Fruit fly (Drosophila melanogaster) whole organism, adult: ENCODE data around the gene CG34328.

Source experiments
- CG11617 ChIP-seq: fragments of 200-800 bp; sonication (Bioruptor generic); optimal IDR thresholded peaks from 2 replicates; lab custom pipeline; 2017; ENCODE audit warnings: mild to moderate bottlenecking, missing biosample characterization, missing genetic modification reagents, missing genetic modification characterization
- CG12768 ChIP-seq: fragments of 200-800 bp; sonication (Bioruptor generic); optimal IDR thresholded peaks from 2 replicates; lab custom pipeline; 2017; ENCODE audit warnings: missing biosample characterization, missing genetic modification characterization, mild to moderate bottlenecking, moderate library complexity, missing genetic modification reagents
- CG14711 ChIP-seq: fragments of 200-800 bp; sonication (Bioruptor generic); optimal IDR thresholded peaks from 2 replicates; lab custom pipeline; 2018; ENCODE audit warnings: missing biosample characterization, mild to moderate bottlenecking, missing genetic modification characterization, moderate library complexity
- CG1620 ChIP-seq: fragments of 200-800 bp; sonication (Bioruptor generic); optimal IDR thresholded peaks from 2 replicates; lab custom pipeline; 2016; ENCODE audit warnings: missing biosample characterization, missing genetic modification characterization
- CG33017 ChIP-seq: fragments of 200-800 bp; sonication (Bioruptor generic); optimal IDR thresholded peaks from 2 replicates; lab custom pipeline; 2018; ENCODE audit warnings: missing biosample characterization, mild to moderate bottlenecking, missing genetic modification characterization, moderate library complexity
- CG5204 ChIP-seq: fragments of 200-800 bp; sonication (Bioruptor generic); optimal IDR thresholded peaks from 2 replicates; lab custom pipeline; 2016; ENCODE audit warnings: missing biosample characterization, missing genetic modification characterization
- CG7045 ChIP-seq: fragments of 200-800 bp; sonication (Bioruptor generic); optimal IDR thresholded peaks from 2 replicates; lab custom pipeline; 2017; ENCODE audit warnings: missing biosample characterization, mild to moderate bottlenecking, missing genetic modification characterization
- CG7101 ChIP-seq: fragments of 200-800 bp; sonication (Bioruptor generic); optimal IDR thresholded peaks from 2 replicates; lab custom pipeline; 2018; ENCODE audit warnings: missing biosample characterization, mild to moderate bottlenecking, missing genetic modification characterization, moderate library complexity
- Clk ChIP-seq: fragments of 200-800 bp; sonication (Bioruptor generic); optimal IDR thresholded peaks from 2 replicates; lab custom pipeline; 2017; ENCODE audit warnings: missing biosample characterization, missing genetic modification characterization
- Crg-1 ChIP-seq: fragments of 200-800 bp; sonication (Bioruptor generic); optimal IDR thresholded peaks from 2 replicates; lab custom pipeline; 2016; ENCODE audit warnings: missing biosample characterization, missing genetic modification characterization
- Hr96 ChIP-seq: fragments of 200-800 bp; sonication (Bioruptor generic); optimal IDR thresholded peaks from 2 replicates; lab custom pipeline; 2016; ENCODE audit warnings: missing biosample characterization, missing genetic modification characterization
- Mnt ChIP-seq: fragments of 200-800 bp; sonication (Bioruptor generic); optimal IDR thresholded peaks from 2 replicates; lab custom pipeline; 2016; ENCODE audit warnings: missing biosample characterization, mild to moderate bottlenecking, missing genetic modification characterization
- bab1 ChIP-seq: fragments of 200-800 bp; sonication (Bioruptor generic); optimal IDR thresholded peaks from 3 replicates; lab custom pipeline; 2019; ENCODE audit warnings: missing biosample characterization, mild to moderate bottlenecking, missing genetic modification characterization, moderate library complexity
- cic ChIP-seq: fragments of 200-800 bp; sonication (Bioruptor generic); optimal IDR thresholded peaks from 2 replicates; lab custom pipeline; 2017; ENCODE audit warnings: missing biosample characterization, mild to moderate bottlenecking, missing genetic modification characterization, moderate library complexity
- cnc ChIP-seq, 2 experiments: fragments of >200 bp; optimal IDR thresholded peaks; 2 replicates each; lab custom pipeline; 2017
- kay ChIP-seq: fragments of 200-800 bp; sonication (Bioruptor generic); peaks from one replicate; lab custom pipeline; 2016; ENCODE audit warnings: missing biosample characterization, missing genetic modification characterization, borderline replicate concordance
- ovo ChIP-seq: fragments of 200-800 bp; sonication (Bioruptor generic); optimal IDR thresholded peaks from 2 replicates; lab custom pipeline; 2016; ENCODE audit warnings: missing biosample characterization, missing genetic modification characterization
- pad ChIP-seq: fragments of 200-800 bp; sonication (Bioruptor generic); optimal IDR thresholded peaks from 3 replicates; lab custom pipeline; 2017; ENCODE audit warnings: missing biosample characterization, missing genetic modification characterization, mild to moderate bottlenecking, moderate library complexity, missing genetic modification reagents
- tj ChIP-seq: fragments of 200-800 bp; sonication (Bioruptor generic); optimal IDR thresholded peaks from 3 replicates; lab custom pipeline; 2017; ENCODE audit warnings: missing biosample characterization, mild to moderate bottlenecking, missing genetic modification characterization, moderate library complexity
- toe ChIP-seq: fragments of 200-800 bp; sonication (Bioruptor generic); optimal IDR thresholded peaks from 2 replicates; lab custom pipeline; 2016; ENCODE audit warnings: missing biosample characterization, missing genetic modification characterization

CG34328 gene

dm6 chrX:18404632-18405238 is 4.9 kb upstream of the CG34328 start:
- no peak for TF ChIP-seq CG14711 (tag; lab: Kevin White, UChicago)
- peak; percentile 91 for TF ChIP-seq kay (GFP tag; lab: Kevin White, UChicago)
- TF ChIP-seq ovo (GFP tag; lab: Kevin White, UChicago): peak; percentile 12
- TF ChIP-seq CG7045 (GFP tag; lab: Kevin White, UChicago): no peak
- TF ChIP-seq CG1620 (GFP tag; lab: Kevin White, UChicago): no peak
- TF ChIP-seq CG5204: peak; percentile 54
- no peak for TF ChIP-seq Clk
- TF ChIP-seq tj (GFP tag; lab: Kevin White, UChicago): peak; percentile 46
- TF ChIP-seq pad: peak; percentile 28
- TF ChIP-seq Hr96: peak; percentile 52
- no peak for TF ChIP-seq CG12768
- no peak for TF ChIP-seq cnc (optimal IDR thresholded peaks at IDR 0.05; lab: Kevin White, UChicago)
- TF ChIP-seq toe (GFP tag; lab: Kevin White, UChicago): no peak
- peak; percentile 8 for TF ChIP-seq CG7101 (tag; lab: Kevin White, UChicago)
- TF ChIP-seq cic: peak; percentile 55
- peak; percentile 13 for TF ChIP-seq bab1 (GFP tag; lab: Kevin White, UChicago)
- no peak for TF ChIP-seq CG33017 (tag; lab: Kevin White, UChicago)
- TF ChIP-seq Crg-1 (GFP tag; lab: Kevin White, UChicago): no peak
- no peak for TF ChIP-seq Mnt (GFP tag; lab: Kevin White, UChicago)
- TF ChIP-seq CG11617 (GFP tag; lab: Kevin White, UChicago): peak; percentile 51

dm6 chrX:18404150-18404631 is 4.3 kb upstream of the CG34328 start:
- TF ChIP-seq Mnt (GFP tag; lab: Kevin White, UChicago) (peak; percentile 12), CG7045 (GFP tag; lab: Kevin White, UChicago) (no peak), tj (GFP tag; lab: Kevin White, UChicago) (peak; percentile 77)

- no peak for TF ChIP-seq CG1620 (GFP tag; lab: Kevin White, UChicago)
- no peak for TF ChIP-seq ovo (GFP tag; lab: Kevin White, UChicago)
- TF ChIP-seq Crg-1 (GFP tag; lab: Kevin White, UChicago): no peak
- TF ChIP-seq CG12768: no peak
- no peak for TF ChIP-seq CG11617 (GFP tag; lab: Kevin White, UChicago)
- TF ChIP-seq CG7045 (GFP tag; lab: Kevin White, UChicago): no peak
- TF ChIP-seq cic: no peak
- no peak for TF ChIP-seq CG33017 (tag; lab: Kevin White, UChicago)
- TF ChIP-seq toe (GFP tag; lab: Kevin White, UChicago): no peak
- no peak for TF ChIP-seq pad
- TF ChIP-seq bab1 (GFP tag; lab: Kevin White, UChicago): no peak
- TF ChIP-seq tj (GFP tag; lab: Kevin White, UChicago): no peak
- no peak for TF ChIP-seq CG7101 (tag; lab: Kevin White, UChicago)
- no peak for TF ChIP-seq cnc (optimal IDR thresholded peaks at IDR 0.05; lab: Kevin White, UChicago)
- TF ChIP-seq kay (GFP tag; lab: Kevin White, UChicago): no peak
- no peak for TF ChIP-seq CG14711 (tag; lab: Kevin White, UChicago)
Observed at dm6 chrX:18402564-18402963, 2.7 kb upstream of the CG34328 start.

dm6 chrX:18395157-18395556 is 4.7 kb downstream of the CG34328 start:
- no peak for TF ChIP-seq ovo (GFP tag; lab: Kevin White, UChicago)
- TF ChIP-seq CG7045 (GFP tag; lab: Kevin White, UChicago): no peak
- no peak for TF ChIP-seq kay (GFP tag; lab: Kevin White, UChicago)
- TF ChIP-seq cnc (optimal IDR thresholded peaks at IDR 0.05; lab: Kevin White, UChicago): no peak
- TF ChIP-seq CG11617 (GFP tag; lab: Kevin White, UChicago): no peak
- TF ChIP-seq pad: no peak
- peak; percentile 73 for TF ChIP-seq cic
- no peak for TF ChIP-seq Crg-1 (GFP tag; lab: Kevin White, UChicago)
- no peak for TF ChIP-seq CG5204
- peak; percentile 61 for TF ChIP-seq tj (GFP tag; lab: Kevin White, UChicago)
- no peak for TF ChIP-seq CG33017 (tag; lab: Kevin White, UChicago)
- TF ChIP-seq Mnt (GFP tag; lab: Kevin White, UChicago): peak; percentile 44
- TF ChIP-seq Hr96: no peak

- TF ChIP-seq cnc (optimal IDR thresholded peaks at IDR 0.05; lab: Kevin White, UChicago): no peak
- no peak for TF ChIP-seq CG11617 (GFP tag; lab: Kevin White, UChicago)
- TF ChIP-seq CG12768: no peak
- TF ChIP-seq pad: no peak
- no peak for TF ChIP-seq Crg-1 (GFP tag; lab: Kevin White, UChicago)
- no peak for TF ChIP-seq tj (GFP tag; lab: Kevin White, UChicago)
- no peak for TF ChIP-seq CG5204
- no peak for TF ChIP-seq kay (GFP tag; lab: Kevin White, UChicago)
- no peak for TF ChIP-seq CG33017 (tag; lab: Kevin White, UChicago)
- TF ChIP-seq bab1 (GFP tag; lab: Kevin White, UChicago): no peak
- TF ChIP-seq CG7101 (tag; lab: Kevin White, UChicago): no peak
- TF ChIP-seq ovo (GFP tag; lab: Kevin White, UChicago): no peak
- no peak for TF ChIP-seq toe (GFP tag; lab: Kevin White, UChicago)
- TF ChIP-seq CG7045 (GFP tag; lab: Kevin White, UChicago): no peak
- TF ChIP-seq CG14711 (tag; lab: Kevin White, UChicago): no peak
- TF ChIP-seq Hr96: no peak
Observed at dm6 chrX:18386784-18387183, 13.1 kb downstream of the CG34328 start, which contains the start of gene Tsf1. Gene Tsf1, plus strand, starts transcription at chrX:18387084.

- TF ChIP-seq Clk (no peak), CG1620 (GFP tag; lab: Kevin White, UChicago) (no peak), cic (peak; percentile 9), tj (GFP tag; lab: Kevin White, UChicago) (no peak), ovo (GFP tag; lab: Kevin White, UChicago) (no peak), Hr96 (no peak), kay (GFP tag; lab: Kevin White, UChicago) (no peak)
Observed at dm6 chrX:18385801-18386200, 14.1 kb downstream of the CG34328 start.
